Worm (Caenorhabditis elegans) whole organism, dauer: Measurements from ENCODE around the gene T04B8.5.

Experiments
- unc-62 ChIP-seq: sonication (generic microtip); optimal IDR thresholded peaks from 2 replicates; lab custom pipeline; 2017; ENCODE audit warnings: missing biosample characterization, missing genetic modification reagents, missing genetic modification characterization

The T04B8.5 gene

DNA sequence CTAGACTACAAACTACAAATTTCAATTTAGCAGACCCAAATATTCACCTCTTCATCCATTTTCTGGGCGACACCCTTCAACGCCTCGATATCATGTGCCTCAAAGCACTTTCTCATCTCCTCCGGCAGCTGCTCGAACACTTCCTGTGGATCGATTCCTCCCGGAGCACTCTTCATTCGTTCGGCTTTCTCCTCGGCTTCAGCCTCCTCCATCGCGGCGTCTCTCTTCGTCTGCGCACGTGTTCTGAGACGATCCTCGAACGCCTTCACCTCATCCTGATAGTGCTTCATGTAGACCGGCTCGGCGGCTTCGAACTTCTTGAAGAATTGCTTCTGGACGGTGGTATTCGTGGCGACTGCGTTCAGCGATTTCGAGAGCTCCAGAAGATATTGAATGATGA is 45.5 kb downstream of the T04B8.5 start:
- TF ChIP-seq unc-62 (GFP tag; lab: Kevin White, UChicago), result no peak

DNA sequence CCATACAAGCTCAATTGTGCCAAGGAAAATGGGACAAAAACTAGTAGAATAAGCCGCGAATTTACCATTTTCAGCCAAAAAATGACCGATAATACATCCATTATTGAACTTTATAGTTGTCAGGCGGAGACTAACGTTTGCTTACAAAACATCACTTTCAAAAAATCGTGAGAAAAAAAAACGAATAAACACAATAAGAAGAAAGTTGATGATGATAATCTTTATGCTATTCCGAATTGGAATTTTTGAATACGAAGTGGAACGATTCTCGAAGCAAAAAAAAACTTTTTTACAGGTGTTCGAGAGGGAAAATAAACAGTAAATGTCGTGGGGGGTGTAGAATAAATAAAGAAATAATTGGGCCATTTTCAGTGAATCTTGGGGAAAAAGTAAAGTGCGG is 46.7 kb downstream of the T04B8.5 start, which contains the start of gene W08F4.7:
TSS of gene W08F4.7 (minus strand) at position 101 of the 400 bp plus-strand sequence.
- TF ChIP-seq unc-62 (GFP tag; lab: Kevin White, UChicago), result no peak

DNA sequence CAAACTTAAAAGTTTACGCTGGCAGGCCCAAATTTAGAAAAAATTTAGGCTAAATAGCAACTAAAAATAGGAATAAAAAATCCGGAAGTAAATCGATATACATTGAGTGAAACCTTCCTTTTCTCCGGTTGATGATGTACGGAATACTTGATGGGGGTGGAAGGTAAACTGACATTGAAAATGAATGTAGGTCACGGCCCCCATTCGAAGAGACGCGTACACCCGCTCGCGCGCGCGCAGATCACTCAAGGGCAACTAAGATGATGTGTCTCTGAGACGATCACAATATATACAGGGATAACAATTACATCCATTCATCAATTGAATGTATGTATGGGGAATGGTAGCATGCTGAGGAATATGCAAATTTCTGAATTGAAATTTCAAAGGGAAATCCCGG is 50.3 kb downstream of the T04B8.5 start:
- no peak for TF ChIP-seq unc-62 (GFP tag; lab: Kevin White, UChicago)

DNA sequence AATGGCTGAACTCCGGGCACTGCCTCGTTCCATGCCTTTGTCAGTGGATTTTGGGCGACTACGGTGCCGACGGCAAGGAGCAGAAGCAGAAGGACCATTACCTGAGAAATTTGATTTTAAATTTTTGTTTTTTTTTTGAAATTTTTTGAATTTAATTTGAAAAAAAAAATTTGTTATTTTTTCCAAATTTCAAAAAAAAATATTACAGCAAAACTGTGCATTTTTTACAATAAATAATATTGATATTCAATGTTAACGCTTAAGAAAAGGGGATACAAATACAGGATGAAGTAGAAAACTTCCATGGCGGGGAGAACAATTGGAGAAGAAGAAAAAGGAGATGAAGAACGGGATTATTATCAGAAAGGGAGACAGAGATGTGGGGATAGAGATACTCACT is 52.3 kb downstream of the T04B8.5 start, which contains the start of gene mlt-8:
TSS of gene mlt-8 (minus strand) at position 101 of the 400 bp plus-strand sequence.
- TF ChIP-seq unc-62 (GFP tag; lab: Kevin White, UChicago), result no peak

DNA sequence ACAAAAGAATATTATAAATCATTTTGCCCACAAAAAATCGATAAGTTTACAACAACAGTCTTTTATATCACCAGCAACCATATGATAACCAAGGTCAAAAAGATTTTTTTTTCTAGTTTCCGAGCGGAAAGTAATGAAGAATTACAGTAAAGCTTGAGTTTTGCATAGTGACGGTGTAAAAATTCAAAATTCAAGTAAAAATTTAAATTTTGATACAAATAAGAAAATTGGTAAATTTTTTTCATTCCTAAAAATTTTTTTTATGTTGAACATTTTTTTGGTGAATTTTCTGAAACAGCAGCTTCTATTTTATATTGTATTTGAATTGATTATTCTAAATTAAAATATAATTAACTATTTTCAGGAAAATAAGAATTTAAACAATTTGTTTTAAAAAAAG is 55.6 kb downstream of the T04B8.5 start, which contains the start of gene W08F4.5:
TSS of gene W08F4.5 (minus strand) at position 101 of the 400 bp plus-strand sequence.
- TF ChIP-seq unc-62 (GFP tag; lab: Kevin White, UChicago), result no peak
